Fruit fly (Drosophila melanogaster) whole organism, prepupa: ENCODE results near the gene CG8924.

ENCODE experiments used
- CG6163 ChIP-seq: fragments of 200-800 bp; sonication (Bioruptor generic); IDR thresholded peaks from 3 replicates; pipeline ENCODE4 v1.3.6; 2022; ENCODE audit warnings: missing biosample characterization, missing genetic modification characterization
- fkh ChIP-seq: fragments of 200-800 bp; sonication (Bioruptor generic); optimal IDR thresholded peaks from 3 replicates; lab custom pipeline; 2017; ENCODE audit warnings: missing biosample characterization, mild to moderate bottlenecking, missing genetic modification characterization, moderate library complexity
- vri ChIP-seq: fragments of 200-800 bp; sonication (Bioruptor generic); optimal IDR thresholded peaks from 3 replicates; lab custom pipeline; 2016; ENCODE audit warnings: missing biosample characterization, mild to moderate bottlenecking, missing genetic modification characterization

dm6 chrX:15989631-15990030 lies 48.8 kb downstream of the CG8924 start:
- TF ChIP-seq CG6163 (GFP tag; lab: Robert Waterston, UW) (no peak), vri (no peak), fkh (GFP tag; lab: Kevin White, UChicago) (no peak)
